Fruit fly (Drosophila melanogaster): ENCODE measurements around the gene kirre.
A peak's percentile ranks its signal among the peaks of the same experiment; 100 is the strongest.

kirre gene

DNA sequence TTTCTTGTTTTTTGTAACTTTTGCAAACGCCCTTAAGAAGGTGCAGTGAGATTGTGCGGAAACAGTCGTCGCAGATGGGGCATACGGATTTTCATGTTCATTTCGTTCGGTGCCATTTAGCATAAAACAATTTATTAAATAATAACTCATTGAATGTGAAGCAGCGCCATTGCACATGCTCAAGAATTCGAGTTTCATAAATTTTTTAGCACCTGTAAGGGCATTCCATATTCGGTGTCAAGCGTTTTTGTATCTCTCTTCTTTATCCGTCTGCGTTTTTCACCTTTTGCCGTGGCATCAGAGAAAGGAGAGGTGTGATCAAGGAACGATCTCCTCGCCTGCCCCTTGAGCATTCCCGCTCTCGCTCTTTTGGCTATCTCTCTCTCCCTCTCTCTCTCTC, 313.1 kb downstream of the kirre start (continued):
- TF ChIP-seq CG31627 (GFP tag; optimal IDR thresholded peaks at IDR 0.05) (peak; percentile 97), topi (GFP tag; optimal IDR thresholded peaks at IDR 0.05) (peak; percentile 84), Met (GFP tag; optimal IDR thresholded peaks at IDR 0.05) (peak; percentile 93), Eip93F (GFP tag; optimal IDR thresholded peaks at IDR 0.05) (peak; percentile 95), CG8632 (GFP tag; optimal IDR thresholded peaks at IDR 0.05) (peak; percentile 82), esn (GFP tag; optimal IDR thresholded peaks at IDR 0.05) (peak; percentile 98), CG15336 (GFP tag; IDR thresholded peaks at IDR 0.05) (peak; percentile 83), Lpt (GFP tag; optimal IDR thresholded peaks at IDR 0.05) (peak; percentile 77), CG32006 (GFP tag; optimal IDR thresholded peaks at IDR 0.05) (peak; percentile 86), CG1621 (tag; optimal IDR thresholded peaks at IDR 0.05) (peak; percentile 90), Eip78C (GFP tag) (peak; percentile 97), CG8119 (GFP tag; IDR thresholded peaks at IDR 0.05) (peak; percentile 85), vri (GFP tag; optimal IDR thresholded peaks at IDR 0.05) (peak; percentile 91), Hr39 (GFP tag; optimal IDR thresholded peaks at IDR 0.05) (peak; percentile 98), Smox (GFP tag; optimal IDR thresholded peaks at IDR 0.05) (peak; percentile 96), Sox102F (GFP tag; optimal IDR thresholded peaks at IDR 0.05) (peak; percentile 97), Gug (GFP tag; IDR thresholded peaks at IDR 0.05) (peak; percentile 90), CG9139 (GFP tag; optimal IDR thresholded peaks at IDR 0.05) (no peak), CG6808 (GFP tag; optimal IDR thresholded peaks at IDR 0.05) (peak; percentile 44), Ets96B (tag; optimal IDR thresholded peaks at IDR 0.05) (peak; percentile 40), dac (GFP tag; optimal IDR thresholded peaks at IDR 0.05) (peak; percentile 68)

DNA sequence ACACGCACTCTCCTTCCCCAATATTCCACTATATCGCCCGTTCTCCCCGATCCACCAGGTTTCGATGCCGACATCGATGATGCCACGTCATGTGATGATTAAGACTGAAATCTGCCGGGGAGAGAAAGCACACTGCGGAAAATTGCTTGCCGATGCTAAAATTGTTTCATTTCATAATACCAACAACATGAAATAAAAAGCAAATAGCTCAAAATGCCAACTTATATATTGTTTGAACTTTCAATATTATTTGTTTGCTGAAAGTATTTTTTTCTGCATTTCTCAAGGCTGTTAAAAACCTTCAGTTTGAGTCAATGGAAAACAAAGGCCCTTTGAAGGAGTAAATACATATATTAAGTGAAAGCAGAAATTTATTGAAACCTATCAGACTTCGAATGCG, 315.6 kb downstream of the kirre start:
- TF ChIP-seq achi (GFP tag; optimal IDR thresholded peaks at IDR 0.05) = peak; percentile 41
- TF ChIP-seq fkh (GFP tag; optimal IDR thresholded peaks at IDR 0.05) = no peak
- no peak for TF ChIP-seq CG8119 (GFP tag; IDR thresholded peaks at IDR 0.05)
- no peak for TF ChIP-seq Ets96B (tag; optimal IDR thresholded peaks at IDR 0.05)
- peak; percentile 66 for TF ChIP-seq pdm3 (GFP tag; optimal IDR thresholded peaks at IDR 0.05)
- peak; percentile 49 for TF ChIP-seq acj6 (GFP tag; optimal IDR thresholded peaks at IDR 0.05)
- peak; percentile 43 for TF ChIP-seq topi (GFP tag; optimal IDR thresholded peaks at IDR 0.05)
- peak; percentile 39 for TF ChIP-seq Sox14 (GFP tag; optimal IDR thresholded peaks at IDR 0.05)
- peak; percentile 23 for TF ChIP-seq CG10669 (GFP tag; optimal IDR thresholded peaks at IDR 0.05)
- peak; percentile 57 for TF ChIP-seq CG31627 (GFP tag; optimal IDR thresholded peaks at IDR 0.05)
- TF ChIP-seq Smox (GFP tag; optimal IDR thresholded peaks at IDR 0.05) = peak; percentile 53
- peak; percentile 17 for TF ChIP-seq Eip75B (GFP tag; optimal IDR thresholded peaks at IDR 0.05)
- peak; percentile 7 for TF ChIP-seq CG32006 (GFP tag; optimal IDR thresholded peaks at IDR 0.05)
- TF ChIP-seq CG6276 (GFP tag; optimal IDR thresholded peaks at IDR 0.05) = no peak
- no peak for TF ChIP-seq CG11294 (GFP tag; IDR thresholded peaks at IDR 0.05)
- TF ChIP-seq OdsH (GFP tag; optimal IDR thresholded peaks at IDR 0.05) = peak; percentile 39
- peak; percentile 66 for TF ChIP-seq Hr39 (GFP tag; optimal IDR thresholded peaks at IDR 0.05)
- no peak for TF ChIP-seq net (GFP tag; optimal IDR thresholded peaks at IDR 0.05)
- peak; percentile 56 for TF ChIP-seq lz (GFP tag; optimal IDR thresholded peaks at IDR 0.05)
- peak; percentile 72 for TF ChIP-seq Sox102F (GFP tag; optimal IDR thresholded peaks at IDR 0.05)
- TF ChIP-seq CG11762 (GFP tag; optimal IDR thresholded peaks at IDR 0.05; ENCODE audit: insufficient read depth) = no peak
- no peak for TF ChIP-seq CG8319 (GFP tag; optimal IDR thresholded peaks at IDR 0.05)
- no peak for TF ChIP-seq Hr4 (GFP tag; optimal IDR thresholded peaks at IDR 0.05)
- peak; percentile 21 for TF ChIP-seq Ets21C (GFP tag; optimal IDR thresholded peaks at IDR 0.05)
- no peak for TF ChIP-seq dsx (GFP tag; optimal IDR thresholded peaks at IDR 0.05; ENCODE audit: poor library complexity, severe bottlenecking)
- peak; percentile 8 for TF ChIP-seq vri (GFP tag; optimal IDR thresholded peaks at IDR 0.05)
- TF ChIP-seq Hr38 (GFP tag; optimal IDR thresholded peaks at IDR 0.05) = no peak
- peak; percentile 91 for TF ChIP-seq Eip78C (GFP tag)
- peak; percentile 26 for TF ChIP-seq CG7368 (GFP tag; optimal IDR thresholded peaks at IDR 0.05)
- no peak for TF ChIP-seq CG6854 (GFP tag; optimal IDR thresholded peaks at IDR 0.05)
- TF ChIP-seq CG6792 (GFP tag; optimal IDR thresholded peaks at IDR 0.05) = peak; percentile 61
- no peak for TF ChIP-seq CG1621 (tag; optimal IDR thresholded peaks at IDR 0.05)
- no peak for TF ChIP-seq salr (GFP tag; optimal IDR thresholded peaks at IDR 0.05)
- TF ChIP-seq CG11902 (GFP tag; optimal IDR thresholded peaks at IDR 0.05) = no peak
- TF ChIP-seq ss (GFP tag; optimal IDR thresholded peaks at IDR 0.05) = no peak
- no peak for TF ChIP-seq CG4318 (GFP tag; optimal IDR thresholded peaks at IDR 0.05)
- TF ChIP-seq CG16779 (tag; optimal IDR thresholded peaks at IDR 0.05) = no peak
- TF ChIP-seq Eip93F (GFP tag; optimal IDR thresholded peaks at IDR 0.05) = no peak
- TF ChIP-seq CG34406 (GFP tag; optimal IDR thresholded peaks at IDR 0.05) = peak; percentile 61
- peak; percentile 31 for TF ChIP-seq CG10631 (GFP tag; optimal IDR thresholded peaks at IDR 0.05)
- TF ChIP-seq Lpt (GFP tag; optimal IDR thresholded peaks at IDR 0.05) = no peak

Data from whole organism, prepupa.